Fruit fly (Drosophila melanogaster): ENCODE results near the gene CG17028.
A peak's percentile ranks its signal among the peaks of the same experiment; 100 is the strongest.

Gene CG17028

dm6 chr3L:15978224-15978623 lies at the start of gene CG17028:
CG17028 (plus strand) TSS chr3L:15978524.
- TF ChIP-seq toe (GFP tag; optimal IDR thresholded peaks at IDR 0.05): no peak
- peak; percentile 24 for TF ChIP-seq CG33017 (tag; optimal IDR thresholded peaks at IDR 0.05)
- TF ChIP-seq Clk (GFP tag; optimal IDR thresholded peaks at IDR 0.05): no peak

- TF ChIP-seq Mnt (GFP tag; optimal IDR thresholded peaks at IDR 0.05): no peak
- no peak for TF ChIP-seq Clk (GFP tag; optimal IDR thresholded peaks at IDR 0.05)
- no peak for TF ChIP-seq CG7045 (GFP tag; optimal IDR thresholded peaks at IDR 0.05)
- no peak for TF ChIP-seq ovo (GFP tag; optimal IDR thresholded peaks at IDR 0.05)
- TF ChIP-seq CG11617 (GFP tag; optimal IDR thresholded peaks at IDR 0.05): no peak
- no peak for TF ChIP-seq CG1620 (GFP tag; optimal IDR thresholded peaks at IDR 0.05)
- no peak for TF ChIP-seq toe (GFP tag; optimal IDR thresholded peaks at IDR 0.05)
- no peak for TF ChIP-seq kay (GFP tag; ENCODE audit: borderline replicate concordance)
- no peak for TF ChIP-seq CG12768 (GFP tag; optimal IDR thresholded peaks at IDR 0.05)
- no peak for TF ChIP-seq CG14711 (tag; optimal IDR thresholded peaks at IDR 0.05)
Observed at dm6 chr3L:15940823-15941222, 37.5 kb upstream of the CG17028 start.

dm6 chr3L:15952287-15952686 lies 26.0 kb upstream of the CG17028 start:
- TF ChIP-seq Hr96 (GFP tag; optimal IDR thresholded peaks at IDR 0.05): no peak
- TF ChIP-seq Mnt (GFP tag; optimal IDR thresholded peaks at IDR 0.05): no peak
- no peak for TF ChIP-seq CG14711 (tag; optimal IDR thresholded peaks at IDR 0.05)
- peak; percentile 93 for TF ChIP-seq tj (GFP tag; optimal IDR thresholded peaks at IDR 0.05)
- no peak for TF ChIP-seq toe (GFP tag; optimal IDR thresholded peaks at IDR 0.05)

dm6 chr3L:15952909-15953308 lies 25.4 kb upstream of the CG17028 start:
- TF ChIP-seq CG12768 (GFP tag; optimal IDR thresholded peaks at IDR 0.05): no peak
- TF ChIP-seq CG14711 (tag; optimal IDR thresholded peaks at IDR 0.05): no peak
- TF ChIP-seq cic (GFP tag; optimal IDR thresholded peaks at IDR 0.05): no peak
- no peak for TF ChIP-seq kay (GFP tag; ENCODE audit: borderline replicate concordance)
- TF ChIP-seq pad (GFP tag; optimal IDR thresholded peaks at IDR 0.05): no peak
- no peak for TF ChIP-seq toe (GFP tag; optimal IDR thresholded peaks at IDR 0.05)
- no peak for TF ChIP-seq ovo (GFP tag; optimal IDR thresholded peaks at IDR 0.05)
- no peak for TF ChIP-seq CG5204 (GFP tag; optimal IDR thresholded peaks at IDR 0.05)
- no peak for TF ChIP-seq Hr96 (GFP tag; optimal IDR thresholded peaks at IDR 0.05)
- TF ChIP-seq Crg-1 (GFP tag; optimal IDR thresholded peaks at IDR 0.05): no peak
- TF ChIP-seq Mnt (GFP tag; optimal IDR thresholded peaks at IDR 0.05): no peak
- TF ChIP-seq CG11617 (GFP tag; optimal IDR thresholded peaks at IDR 0.05): no peak
- no peak for TF ChIP-seq CG1620 (GFP tag; optimal IDR thresholded peaks at IDR 0.05)

- TF ChIP-seq Clk (GFP tag; optimal IDR thresholded peaks at IDR 0.05) (no peak), CG33017 (tag; optimal IDR thresholded peaks at IDR 0.05) (no peak), tj (GFP tag; optimal IDR thresholded peaks at IDR 0.05) (no peak), pad (GFP tag; optimal IDR thresholded peaks at IDR 0.05) (no peak), cic (GFP tag; optimal IDR thresholded peaks at IDR 0.05) (no peak), CG5204 (GFP tag; optimal IDR thresholded peaks at IDR 0.05) (no peak), toe (GFP tag; optimal IDR thresholded peaks at IDR 0.05) (no peak), ovo (GFP tag; optimal IDR thresholded peaks at IDR 0.05) (no peak), CG7045 (GFP tag; optimal IDR thresholded peaks at IDR 0.05) (no peak), CG12768 (GFP tag; optimal IDR thresholded peaks at IDR 0.05) (no peak), CG11617 (GFP tag; optimal IDR thresholded peaks at IDR 0.05) (no peak), CG1620 (GFP tag; optimal IDR thresholded peaks at IDR 0.05) (no peak), Hr96 (GFP tag; optimal IDR thresholded peaks at IDR 0.05) (no peak)
Observed at dm6 chr3L:15953892-15954291, 24.4 kb upstream of the CG17028 start.

- peak; percentile 73 for TF ChIP-seq tj (GFP tag; optimal IDR thresholded peaks at IDR 0.05)
- no peak for TF ChIP-seq bab1 (GFP tag; optimal IDR thresholded peaks at IDR 0.05)
Observed at dm6 chr3L:15954784-15955427, 23.4 kb upstream of the CG17028 start, which contains the start of the genes Pka-C3 and GXIVsPLA2. Pka-C3 (minus strand) TSS chr3L:15954797. GXIVsPLA2 (plus strand) TSS chr3L:15955096.

dm6 chr3L:15956448-15957010 lies 21.8 kb upstream of the CG17028 start, which contains the start of gene elgi:
elgi (plus strand) TSS chr3L:15956550.
- TF ChIP-seq cic (GFP tag; optimal IDR thresholded peaks at IDR 0.05) (peak; percentile 71), Hr96 (GFP tag; optimal IDR thresholded peaks at IDR 0.05) (peak; percentile 68), cnc (optimal IDR thresholded peaks at IDR 0.05) (no peak), tj (GFP tag; optimal IDR thresholded peaks at IDR 0.05) (peak; percentile 43), Crg-1 (GFP tag; optimal IDR thresholded peaks at IDR 0.05) (peak; percentile 95), CG7101 (tag; optimal IDR thresholded peaks at IDR 0.05) (peak; percentile 77), CG1620 (GFP tag; optimal IDR thresholded peaks at IDR 0.05) (peak; percentile 90), CG11617 (GFP tag; optimal IDR thresholded peaks at IDR 0.05) (peak; percentile 66), pad (GFP tag; optimal IDR thresholded peaks at IDR 0.05) (peak; percentile 70), CG5204 (GFP tag; optimal IDR thresholded peaks at IDR 0.05) (peak; percentile 74), CG7045 (GFP tag; optimal IDR thresholded peaks at IDR 0.05) (peak; percentile 73), kay (GFP tag; ENCODE audit: borderline replicate concordance) (no peak), toe (GFP tag; optimal IDR thresholded peaks at IDR 0.05) (peak; percentile 80), Clk (GFP tag; optimal IDR thresholded peaks at IDR 0.05) (peak; percentile 41), Mnt (GFP tag; optimal IDR thresholded peaks at IDR 0.05) (peak; percentile 80), CG33017 (tag; optimal IDR thresholded peaks at IDR 0.05) (peak; percentile 64), ovo (GFP tag; optimal IDR thresholded peaks at IDR 0.05) (peak; percentile 73), CG12768 (GFP tag; optimal IDR thresholded peaks at IDR 0.05) (peak; percentile 79), bab1 (GFP tag; optimal IDR thresholded peaks at IDR 0.05) (peak; percentile 48), CG14711 (tag; optimal IDR thresholded peaks at IDR 0.05) (peak; percentile 51)

Data from whole organism, adult.